Worm (Caenorhabditis elegans) whole organism, L4 larva: ENCODE measurements around the gene C36C9.5.

Source experiments
- aly-2 ChIP-seq: sonication (generic microtip); optimal IDR thresholded peaks from 2 replicates; lab custom pipeline; 2018; ENCODE audit warnings: missing biosample characterization, missing genetic modification characterization
- ceh-28 ChIP-seq: fragments of 150-350 bp; optimal IDR thresholded peaks from 2 replicates; lab custom pipeline; 2014; ENCODE audit warnings: missing biosample characterization, missing genetic modification reagents, missing genetic modification characterization
- lim-7 ChIP-seq: fragments of 200-800 bp; sonication (Bioruptor generic); IDR thresholded peaks from 2 replicates; pipeline ENCODE4 v1.3.6; 2022; ENCODE audit warnings: missing genetic modification characterization, missing compliant biosample characterization
- lir-3 ChIP-seq: sonication (generic microtip); optimal IDR thresholded peaks from 2 replicates; lab custom pipeline; 2016; ENCODE audit warnings: mild to moderate bottlenecking, missing genetic modification characterization, missing compliant biosample characterization
- mdl-1 ChIP-seq, 2 experiments: fragments of 150-350 bp in 1 of 2; sonication (generic microtip) in 1 of 2; optimal IDR thresholded peaks; 2 replicates each; lab custom pipeline; 2014 to 2017; ENCODE audit warnings: missing biosample characterization in 2 of 2, missing genetic modification characterization in 2 of 2
- mep-1 ChIP-seq: fragments of 150-350 bp; sonication (generic microtip); optimal IDR thresholded peaks from 3 replicates; lab custom pipeline; 2014; ENCODE audit warnings: missing biosample characterization, missing genetic modification characterization
- nhr-10 ChIP-seq: fragments of 150-350 bp; optimal IDR thresholded peaks from 2 replicates; lab custom pipeline; 2014; ENCODE audit warnings: missing biosample characterization, missing genetic modification characterization
- pha-4 ChIP-seq, 2 experiments: fragments of 150-350 bp in 1 of 2; fragments of 200-800 bp in 1 of 2; sonication (Bioruptor generic) in 1 of 2; IDR thresholded peaks in 1 of 2; optimal IDR thresholded peaks in 1 of 2; 2 replicates each; pipeline versions ENCODE4 v1.3.6 to Lab custom; 2014 to 2022; ENCODE audit warnings: missing genetic modification characterization in 2 of 2, missing genetic modification reagents in 2 of 2, missing biosample characterization in 1 of 2, missing compliant biosample characterization in 1 of 2
- snpc-4 ChIP-seq: fragments of 150-350 bp; optimal IDR thresholded peaks from 2 replicates; lab custom pipeline; 2014; ENCODE audit warnings: missing biosample characterization, missing genetic modification characterization
- unc-130 ChIP-seq: sonication (generic microtip); optimal IDR thresholded peaks from 2 replicates; lab custom pipeline; 2016; ENCODE audit warnings: missing genetic modification reagents, missing genetic modification characterization, missing compliant biosample characterization
- zag-1 ChIP-seq: fragments of 150-350 bp; optimal IDR thresholded peaks from 2 replicates; lab custom pipeline; 2014; ENCODE audit warnings: missing biosample characterization, missing genetic modification characterization

DNA sequence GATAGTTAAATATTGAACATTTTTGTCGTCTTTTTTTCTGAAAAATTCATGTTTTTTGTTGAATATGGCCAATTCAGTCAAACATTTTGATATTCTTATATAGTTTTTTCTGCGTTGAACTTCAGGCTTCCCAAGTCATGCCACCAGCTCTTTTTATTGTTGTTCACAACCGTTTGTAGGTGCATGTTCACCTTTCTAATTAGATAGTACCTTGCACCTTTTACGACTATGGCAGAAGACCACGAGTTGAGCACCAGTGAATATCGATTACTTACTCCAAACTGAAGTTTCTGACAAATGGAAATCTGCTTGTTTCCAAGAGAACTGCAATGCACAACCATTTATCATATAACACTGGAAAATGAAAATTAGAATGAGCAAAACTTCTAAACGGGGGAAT is 27.9 kb downstream of the C36C9.5 start:
- TF ChIP-seq pha-4 (GFP tag; IDR thresholded peaks at IDR 0.05; lab: Robert Waterston, UW) (no peak), pha-4 (tag; optimal IDR thresholded peaks at IDR 0.05; lab: Kevin White, UChicago) (no peak), mep-1 (tag; lab: Kevin White, UChicago) (no peak), aly-2 (tag; lab: Kevin White, UChicago) (no peak), mdl-1 (tag; optimal IDR thresholded peaks at IDR 0.05; lab: Kevin White, UChicago) (no peak), nhr-10 (tag; lab: Kevin White, UChicago) (no peak), lir-3 (no peak), snpc-4 (tag; lab: Kevin White, UChicago) (no peak), unc-130 (GFP tag; lab: Kevin White, UChicago) (no peak), lim-7 (GFP tag; lab: Robert Waterston, UW) (no peak), ceh-28 (no peak), zag-1 (tag; lab: Kevin White, UChicago) (no peak)
